Fruit fly (Drosophila melanogaster) S2 (cell line): ENCODE data around the gene dao.

ENCODE experiments used
- CG8478 ChIP-seq: fragments of >200 bp; optimal IDR thresholded peaks from 2 replicates; lab custom pipeline; 2018
- CTCF ChIP-seq, 2 experiments: fragments of >200 bp; optimal IDR thresholded peaks; 2 replicates each; lab custom pipeline; 2018

DNA sequence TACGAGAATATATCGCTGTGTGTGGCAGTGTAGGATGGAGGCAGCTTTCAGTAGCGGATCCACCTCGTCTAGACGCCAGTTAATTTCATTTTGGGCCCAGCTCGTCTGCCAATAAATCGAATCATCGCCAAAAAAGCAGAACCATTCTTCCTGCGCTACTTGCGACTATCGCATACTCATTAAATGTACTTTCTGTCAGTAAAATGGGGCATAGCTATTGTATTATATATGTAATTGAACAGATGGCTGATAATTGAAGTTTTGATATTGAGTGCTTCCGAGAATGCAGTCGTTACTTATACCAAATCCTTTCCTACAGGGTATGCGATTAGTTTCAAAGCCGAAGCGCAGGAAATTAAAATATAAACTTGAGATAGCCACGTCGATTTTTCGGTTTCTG is 4.0 kb upstream of the dao start:
- TF ChIP-seq CTCF (optimal IDR thresholded peaks at IDR 0.05; lab: Kevin White, UChicago) (no peak), CG8478 (no peak)
